Worm (Caenorhabditis elegans): ENCODE results near the gene nmr-1.

The nmr-1 gene

ce11 chrII:5446506-5446905 is at the start of gene nmr-1:
TSS of gene nmr-1 (minus strand) at chrII:5446606.
- TF ChIP-seq unc-62 (GFP tag; optimal IDR thresholded peaks at IDR 0.05) (no peak), elt-2 (tag; optimal IDR thresholded peaks at IDR 0.05) (no peak), ceh-9 (tag; optimal IDR thresholded peaks at IDR 0.05) (no peak), eor-1 (tag; optimal IDR thresholded peaks at IDR 0.05) (no peak), nhr-43 (tag; optimal IDR thresholded peaks at IDR 0.05; ENCODE audit: poor library complexity, severe bottlenecking) (no peak), ceh-82 (tag; optimal IDR thresholded peaks at IDR 0.05) (no peak), snpc-4 (tag; optimal IDR thresholded peaks at IDR 0.05) (no peak), lsy-12 (tag; optimal IDR thresholded peaks at IDR 0.05) (no peak), tbx-2 (tag; optimal IDR thresholded peaks at IDR 0.05) (no peak), fos-1 (tag; optimal IDR thresholded peaks at IDR 0.05) (no peak), nhr-28 (tag; optimal IDR thresholded peaks at IDR 0.05) (no peak)

ce11 chrII:5494405-5494804 is 48.0 kb upstream of the nmr-1 start, which contains the start of gene F12A10.6:
TSS of gene F12A10.6 (minus strand) at chrII:5494505.
- no peak for TF ChIP-seq R02D3.7 (tag; optimal IDR thresholded peaks at IDR 0.05)
- no peak for TF ChIP-seq aly-2 (tag; optimal IDR thresholded peaks at IDR 0.05)
- no peak for TF ChIP-seq hmg-11 (tag; optimal IDR thresholded peaks at IDR 0.05)
- no peak for TF ChIP-seq ceh-16 (tag; optimal IDR thresholded peaks at IDR 0.05)
- TF ChIP-seq sea-2 (GFP tag; optimal IDR thresholded peaks at IDR 0.05), result no peak
- no peak for TF ChIP-seq egl-27 (tag; optimal IDR thresholded peaks at IDR 0.05)
- no peak for TF ChIP-seq nhr-43 (tag; optimal IDR thresholded peaks at IDR 0.05; ENCODE audit: poor library complexity, severe bottlenecking)
- no peak for TF ChIP-seq elt-1 (tag; optimal IDR thresholded peaks at IDR 0.05)
- TF ChIP-seq ZK546.5 (tag; optimal IDR thresholded peaks at IDR 0.05), result no peak
- TF ChIP-seq zag-1 (tag; optimal IDR thresholded peaks at IDR 0.05), result no peak
- TF ChIP-seq lsy-12 (tag; optimal IDR thresholded peaks at IDR 0.05), result no peak
- no peak for TF ChIP-seq ceh-28 (tag; optimal IDR thresholded peaks at IDR 0.05)
- TF ChIP-seq nhr-11 (tag; optimal IDR thresholded peaks at IDR 0.05), result no peak
- no peak for TF ChIP-seq elt-2 (tag; optimal IDR thresholded peaks at IDR 0.05)

- no peak for TF ChIP-seq elt-3 (tag; optimal IDR thresholded peaks at IDR 0.05)
- TF ChIP-seq tbx-2 (tag; optimal IDR thresholded peaks at IDR 0.05), result no peak
- no peak for TF ChIP-seq elt-2 (tag; optimal IDR thresholded peaks at IDR 0.05)
- no peak for TF ChIP-seq aly-2 (tag; optimal IDR thresholded peaks at IDR 0.05)
- no peak for TF ChIP-seq nhr-23 (tag; optimal IDR thresholded peaks at IDR 0.05)
- TF ChIP-seq lsy-12 (tag; optimal IDR thresholded peaks at IDR 0.05), result no peak
- TF ChIP-seq R02D3.7 (tag; optimal IDR thresholded peaks at IDR 0.05), result no peak
Measured at ce11 chrII:5487844-5488243, 41.4 kb upstream of the nmr-1 start, which contains the start of gene nep-5. TSS of gene nep-5 (plus strand) at chrII:5488144.

ce11 chrII:5481982-5482381 is 35.6 kb upstream of the nmr-1 start, which contains the start of gene cal-8:
TSS of gene cal-8 (minus strand) at chrII:5482041.
- TF ChIP-seq lin-39 (tag; optimal IDR thresholded peaks at IDR 0.05) (no peak), ztf-11 (tag; optimal IDR thresholded peaks at IDR 0.05) (no peak), mdl-1 (tag; optimal IDR thresholded peaks at IDR 0.05) (no peak), ama-1 (optimal IDR thresholded peaks at IDR 0.05) (no peak), R02D3.7 (tag; optimal IDR thresholded peaks at IDR 0.05) (no peak), nfya-1 (tag; optimal IDR thresholded peaks at IDR 0.05; ENCODE audit: insufficient read depth) (no peak), nhr-76 (tag; optimal IDR thresholded peaks at IDR 0.05) (no peak), nhr-12 (tag; optimal IDR thresholded peaks at IDR 0.05) (no peak), nhr-67 (tag; optimal IDR thresholded peaks at IDR 0.05) (no peak)

- TF ChIP-seq elt-2 (tag; optimal IDR thresholded peaks at IDR 0.05) (no peak), nhr-67 (tag; optimal IDR thresholded peaks at IDR 0.05) (no peak), lin-15B (tag; optimal IDR thresholded peaks at IDR 0.05) (no peak), eor-1 (tag; optimal IDR thresholded peaks at IDR 0.05) (no peak), mdl-1 (tag; optimal IDR thresholded peaks at IDR 0.05) (no peak), unc-62 (GFP tag; optimal IDR thresholded peaks at IDR 0.05) (no peak), nhr-28 (tag; optimal IDR thresholded peaks at IDR 0.05) (no peak), zag-1 (tag; optimal IDR thresholded peaks at IDR 0.05) (no peak), hmg-11 (tag; optimal IDR thresholded peaks at IDR 0.05) (no peak)
Measured at ce11 chrII:5478318-5478717, 31.9 kb upstream of the nmr-1 start, which contains the start of gene F56D1.1. TSS of gene F56D1.1 (plus strand) at chrII:5478618.
